Worm (Caenorhabditis elegans): ENCODE results near the gene sre-35.

- no peak for TF ChIP-seq C34F6.9 (tag; optimal IDR thresholded peaks at IDR 0.05)
- TF ChIP-seq egl-27 (tag; optimal IDR thresholded peaks at IDR 0.05) = no peak
- TF ChIP-seq nhr-11 (tag; optimal IDR thresholded peaks at IDR 0.05) = no peak
- TF ChIP-seq aly-2 (tag; optimal IDR thresholded peaks at IDR 0.05) = no peak
- TF ChIP-seq fos-1 (tag; optimal IDR thresholded peaks at IDR 0.05) = no peak
- no peak for TF ChIP-seq Y55F3AM.14 (GFP tag; optimal IDR thresholded peaks at IDR 0.05)
- TF ChIP-seq ama-1 (optimal IDR thresholded peaks at IDR 0.05) = no peak
- no peak for TF ChIP-seq R02D3.7 (tag; optimal IDR thresholded peaks at IDR 0.05)
- no peak for TF ChIP-seq gmeb-1 (tag; optimal IDR thresholded peaks at IDR 0.05)
- TF ChIP-seq unc-39 (tag; optimal IDR thresholded peaks at IDR 0.05) = no peak
These were observed 29.0 kb upstream of the sre-35 start for ce11 chrII:12481645-12482044.

All from whole organism, L2 larva.